Fruit fly (Drosophila melanogaster) whole organism, wandering third instar larva: ENCODE results near the gene CG15912.

ENCODE experiments used
- Abd-B ChIP-seq: fragments of >200 bp; optimal IDR thresholded peaks from 2 replicates; lab custom pipeline; 2017; ENCODE audit warnings: missing biosample characterization, missing genetic modification characterization
- Dfd ChIP-seq: fragments of >200 bp; optimal IDR thresholded peaks from 2 replicates; lab custom pipeline; 2017; ENCODE audit warnings: missing biosample characterization, missing genetic modification characterization
- Hr78 ChIP-seq: fragments of >200 bp; optimal IDR thresholded peaks from 2 replicates; lab custom pipeline; 2017; ENCODE audit warnings: missing biosample characterization, missing genetic modification characterization
- Mio ChIP-seq: sonication (Bioruptor generic); optimal IDR thresholded peaks from 2 replicates; lab custom pipeline; 2016; ENCODE audit warnings: missing biosample characterization, missing genetic modification characterization
- Myc ChIP-seq: fragments of >200 bp; optimal IDR thresholded peaks from 2 replicates; lab custom pipeline; 2017
- Rel ChIP-seq, 2 experiments: fragments of 200-800 bp; sonication (Bioruptor generic) in 1 of 2; optimal IDR thresholded peaks; 2 replicates in 1 of 2; 3 replicates in 1 of 2; lab custom pipeline; 2016 to 2019; ENCODE audit warnings: mild to moderate bottlenecking in 2 of 2, missing biosample characterization in 2 of 2, missing genetic modification characterization in 2 of 2, moderate library complexity in 1 of 2
- Sp1 ChIP-seq: fragments of 200-800 bp; sonication (Bioruptor generic); optimal IDR thresholded peaks from 3 replicates; lab custom pipeline; 2019; ENCODE audit warnings: missing biosample characterization, mild to moderate bottlenecking, missing genetic modification characterization, moderate library complexity
- brk ChIP-seq: fragments of 200-800 bp; sonication (Bioruptor generic); optimal IDR thresholded peaks from 2 replicates; lab custom pipeline; 2016; ENCODE audit warnings: missing biosample characterization, mild to moderate bottlenecking, missing genetic modification characterization
- dl ChIP-seq, 2 experiments: fragments of 175-275, 200-275 bp in 1 of 2; fragments of 200-275 bp in 1 of 2; sonication (Bioruptor generic); optimal IDR thresholded peaks; lab custom pipeline; 2018; ENCODE audit warnings: mild to moderate bottlenecking in 2 of 2, missing biosample characterization in 2 of 2, missing genetic modification characterization in 2 of 2, moderate library complexity in 2 of 2; ENCODE audit not compliant: partially characterized antibody in 2 of 2, insufficient read depth in 1 of 2
- dmrt93B ChIP-seq: fragments of 200-800 bp; sonication (Bioruptor generic); optimal IDR thresholded peaks from 2 replicates; lab custom pipeline; 2018; ENCODE audit warnings: missing biosample characterization, mild to moderate bottlenecking, missing genetic modification characterization
- ey ChIP-seq: fragments of 200-800 bp; sonication (Bioruptor generic); optimal IDR thresholded peaks from 2 replicates; lab custom pipeline; 2016; ENCODE audit warnings: missing biosample characterization, missing genetic modification characterization
- fru ChIP-seq: fragments of 200-800 bp; sonication (Bioruptor generic); optimal IDR thresholded peaks from 3 replicates; lab custom pipeline; 2016; ENCODE audit warnings: missing biosample characterization, mild to moderate bottlenecking, missing genetic modification characterization
- pan ChIP-seq: fragments of >200 bp; optimal IDR thresholded peaks from 2 replicates; lab custom pipeline; 2017
- psq ChIP-seq: fragments of 200-800 bp; sonication (Bioruptor generic); optimal IDR thresholded peaks from 3 replicates; lab custom pipeline; 2017; ENCODE audit warnings: missing biosample characterization, mild to moderate bottlenecking, missing genetic modification characterization, moderate library complexity
- rgr ChIP-seq: fragments of 200-800 bp; sonication (Bioruptor generic); optimal IDR thresholded peaks from 3 replicates; lab custom pipeline; 2016; ENCODE audit warnings: missing biosample characterization, mild to moderate bottlenecking, missing genetic modification characterization
- usp ChIP-seq: fragments of >200 bp; optimal IDR thresholded peaks from 2 replicates; lab custom pipeline; 2017; ENCODE audit warnings: missing biosample characterization, missing genetic modification characterization

CG15912 gene

dm6 chrX:4589951-4590771, 41.3 kb downstream of the CG15912 start (continued):
- peak; percentile 78 for TF ChIP-seq psq (GFP tag; lab: Kevin White, UChicago)
- no peak for TF ChIP-seq usp (GFP tag; lab: Kevin White, UChicago)

DNA sequence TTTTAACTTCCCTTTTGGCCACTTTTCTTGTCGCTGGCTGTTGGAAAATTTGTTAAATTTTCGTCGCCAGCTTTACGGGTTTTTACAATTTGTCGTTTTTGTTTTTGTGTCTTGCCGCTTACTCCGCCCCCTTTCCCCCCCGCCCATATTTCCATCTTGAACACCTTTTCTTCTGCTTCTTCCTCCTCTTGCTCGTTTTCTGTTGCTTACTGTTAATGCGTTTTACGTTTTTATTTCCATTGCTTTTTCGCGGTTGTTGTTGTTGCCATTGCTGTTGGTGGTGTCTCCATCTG, 41.8 kb downstream of the CG15912 start:
- TF ChIP-seq ey, result no peak
- no peak for TF ChIP-seq Abd-B (GFP tag; lab: Kevin White, UChicago)
- TF ChIP-seq dmrt93B (GFP tag; lab: Kevin White, UChicago), result no peak
- no peak for TF ChIP-seq usp (GFP tag; lab: Kevin White, UChicago)
- TF ChIP-seq brk (GFP tag; lab: Kevin White, UChicago), result no peak
- TF ChIP-seq Dfd (GFP tag; lab: Kevin White, UChicago), result no peak
- TF ChIP-seq fru (GFP tag; lab: Kevin White, UChicago), result no peak
- no peak for TF ChIP-seq Myc

- no peak for TF ChIP-seq Rel (GFP tag; optimal IDR thresholded peaks at IDR 0.05; lab: Kevin White, UChicago)
- TF ChIP-seq Rel (tag; optimal IDR thresholded peaks at IDR 0.05; lab: Kevin White, UChicago), result peak; percentile 53
- no peak for TF ChIP-seq Mio (GFP tag; lab: Kevin White, UChicago)
- TF ChIP-seq Hr78 (GFP tag; lab: Kevin White, UChicago), result no peak
- no peak for TF ChIP-seq dl (GFP tag; optimal IDR thresholded peaks at IDR 0.05; lab: Kevin White, UChicago; ENCODE audit: insufficient read depth in 1 of 2, partially characterized antibody in 2 of 2)
- no peak for TF ChIP-seq Sp1 (GFP tag; lab: Kevin White, UChicago)
- TF ChIP-seq pan (lab: Kevin White, UChicago), result no peak
- no peak for TF ChIP-seq rgr (GFP tag; lab: Kevin White, UChicago)
- TF ChIP-seq ey, result no peak
Measured at dm6 chrX:4592258-4592657, 43.4 kb downstream of the CG15912 start.

dm6 chrX:4596467-4597183, 47.8 kb downstream of the CG15912 start:
- TF ChIP-seq psq (GFP tag; lab: Kevin White, UChicago) (peak; percentile 12), Sp1 (GFP tag; lab: Kevin White, UChicago) (no peak)
- TF ChIP-seq, all 38 proteins: peak for 1
